Worm (Caenorhabditis elegans) whole organism, L3 larva: ENCODE results near the gene nas-19.

Experiments
- ama-1 ChIP-seq: fragments of 150-350 bp; optimal IDR thresholded peaks from 2 replicates; lab custom pipeline; 2018
- ceh-9 ChIP-seq: sonication (generic microtip); optimal IDR thresholded peaks from 2 replicates; lab custom pipeline; 2018; ENCODE audit warnings: missing biosample characterization, missing genetic modification characterization
- nfya-1 ChIP-seq: sonication (generic microtip); optimal IDR thresholded peaks from 2 replicates; lab custom pipeline; 2017; ENCODE audit warnings: missing genetic modification characterization, mild to moderate bottlenecking, missing compliant biosample characterization, antibody characterized with exemption, moderate library complexity; ENCODE audit not compliant: insufficient read depth
- nhr-23 ChIP-seq: fragments of 150-350 bp; optimal IDR thresholded peaks from 2 replicates; lab custom pipeline; 2014; ENCODE audit warnings: missing biosample characterization, missing genetic modification reagents, missing genetic modification characterization
- unc-39 ChIP-seq: sonication (generic microtip); optimal IDR thresholded peaks from 4 replicates; lab custom pipeline; 2017; ENCODE audit warnings: missing biosample characterization, missing genetic modification characterization
- ztf-4 ChIP-seq: fragments of 150-350 bp; optimal IDR thresholded peaks from 2 replicates; lab custom pipeline; 2014; ENCODE audit warnings: missing biosample characterization, missing genetic modification characterization

DNA sequence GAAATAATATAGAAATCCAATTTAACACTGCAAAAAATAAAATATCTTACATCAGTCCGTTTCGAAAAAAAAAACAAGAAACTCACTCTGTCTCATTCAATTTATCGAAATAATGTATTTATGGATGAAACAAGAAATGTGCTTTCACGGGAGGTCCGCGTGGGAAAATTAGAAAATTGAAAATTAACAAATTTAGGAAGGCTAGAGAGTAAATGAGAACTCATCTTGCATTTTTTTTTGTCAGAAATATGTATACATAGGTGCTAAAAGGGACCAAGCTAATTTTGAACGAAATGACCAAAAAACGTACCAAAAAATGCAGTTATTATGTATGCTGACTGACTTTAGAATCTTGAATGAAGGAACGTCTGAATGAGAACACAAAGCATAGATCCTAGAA, 22.1 kb upstream of the nas-19 start, which contains the start of gene T26H10.2:
- TF ChIP-seq nfya-1 (tag; lab: Kevin White, UChicago) (no peak), ztf-4 (tag; lab: Kevin White, UChicago) (no peak), ama-1 (lab: Kevin White, UChicago) (no peak), unc-39 (tag; lab: Kevin White, UChicago) (no peak), ceh-9 (tag; lab: Kevin White, UChicago) (no peak), nhr-23 (tag; lab: Kevin White, UChicago) (no peak)
